Fruit fly (Drosophila melanogaster): ENCODE results near the gene CG44837.

DNA sequence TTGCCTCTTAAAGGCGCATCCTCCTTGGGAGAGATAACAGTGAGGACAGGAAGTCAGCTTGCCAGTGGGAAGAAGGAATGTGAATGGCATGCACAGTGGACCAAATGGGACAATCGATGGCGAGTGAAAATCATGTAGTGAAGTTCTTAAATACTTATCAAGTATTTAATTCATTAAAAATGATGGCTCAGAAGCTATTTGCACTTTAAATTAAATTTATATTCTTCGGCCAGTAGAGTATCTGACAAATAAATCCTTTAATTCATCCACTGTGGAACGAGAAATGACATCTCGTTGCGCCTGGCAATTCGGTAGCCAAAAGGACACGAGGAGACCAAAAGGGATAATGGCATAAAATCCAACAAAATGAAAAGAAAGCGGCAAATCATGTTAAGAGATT is 69.3 kb downstream of the CG44837 start:
- TF ChIP-seq CG8478 (optimal IDR thresholded peaks at IDR 0.05) (no peak), CTCF (optimal IDR thresholded peaks at IDR 0.05) (no peak)
